Fruit fly (Drosophila melanogaster): ENCODE data around the gene kuz.
A peak's percentile ranks its signal among the peaks of the same experiment; 100 is the strongest.

kuz gene

DNA sequence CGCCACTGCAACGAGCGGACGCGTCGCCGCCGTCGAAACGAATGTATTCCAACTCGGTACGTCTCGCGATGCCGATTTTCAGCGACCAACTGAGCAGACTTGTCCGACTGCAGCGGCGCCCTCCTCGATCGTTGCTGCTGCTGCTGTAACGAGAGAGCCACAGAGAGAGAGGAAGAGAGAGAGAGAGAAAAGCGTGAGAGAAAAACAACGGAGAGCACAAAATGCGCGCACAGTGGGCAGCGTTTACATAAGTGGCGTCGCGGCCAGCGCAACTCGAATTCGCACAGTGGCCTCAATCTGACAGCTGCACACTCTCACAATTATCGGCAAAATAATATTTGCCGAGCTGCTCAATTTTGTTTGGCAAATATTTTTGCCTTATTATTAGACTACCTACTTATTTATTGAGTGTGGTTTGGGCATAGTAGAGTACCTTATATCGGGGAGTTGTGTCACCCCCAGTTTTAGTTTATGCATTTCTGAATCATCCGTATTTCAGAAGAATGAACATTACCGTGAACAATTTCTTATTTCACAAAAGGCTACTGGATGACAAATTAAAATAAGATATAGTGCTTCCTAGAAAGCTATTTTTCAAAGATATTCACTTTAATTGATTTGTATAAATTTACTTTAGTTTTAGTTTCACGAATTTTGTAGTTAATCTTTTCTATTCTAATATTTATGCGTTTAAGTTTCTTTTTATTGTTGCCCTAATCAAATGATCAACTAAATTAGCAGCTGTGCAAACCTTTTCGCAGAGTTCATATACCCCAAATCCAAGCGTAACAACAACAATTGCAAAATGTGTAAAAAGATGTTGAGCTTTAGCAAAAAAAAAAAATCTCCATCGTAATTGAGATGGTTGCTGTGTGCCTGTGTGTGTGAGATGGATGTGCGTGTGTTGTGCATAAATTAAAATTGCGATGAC is 36.3 kb upstream of the kuz start (continued):
- TF ChIP-seq CG7963 (GFP tag; IDR thresholded peaks at IDR 0.05; ENCODE audit: partially characterized antibody) (no peak), CG14014 (GFP tag; IDR thresholded peaks at IDR 0.05) (peak; percentile 65), E2f2 (GFP tag; IDR thresholded peaks at IDR 0.05) (no peak), D (optimal IDR thresholded peaks at IDR 0.05) (no peak), D (GFP tag; optimal IDR thresholded peaks at IDR 0.05) (peak; percentile 25), Xrp1 (GFP tag; IDR thresholded peaks at IDR 0.05) (peak; percentile 76), Spps (tag; optimal IDR thresholded peaks at IDR 0.05) (no peak), CG11247 (GFP tag; IDR thresholded peaks at IDR 0.05) (peak; percentile 72; the same call in 1 of the 2 replicates), vnd (GFP tag; IDR thresholded peaks at IDR 0.05; ENCODE audit: partially characterized antibody) (0 out of 3 replicates have a peak, but pooled peaks have one; percentile 28), ATbp (GFP tag; optimal IDR thresholded peaks at IDR 0.05) (peak; percentile 41), Nf-YC (tag; optimal IDR thresholded peaks at IDR 0.05) (peak; percentile 43), Pdp1 (GFP tag; optimal IDR thresholded peaks at IDR 0.05) (peak; percentile 66 to 96), fu2 (GFP tag; optimal IDR thresholded peaks at IDR 0.05) (peak; percentile 47), Antp (GFP tag; optimal IDR thresholded peaks at IDR 0.05) (peak; percentile 85), CG12104 (GFP tag; optimal IDR thresholded peaks at IDR 0.05) (peak; percentile 29), CG18619 (GFP tag; optimal IDR thresholded peaks at IDR 0.05) (peak; percentile 70), CG10979 (tag; optimal IDR thresholded peaks at IDR 0.05) (peak; percentile 44), Atf3 (GFP tag; optimal IDR thresholded peaks at IDR 0.05) (peak; percentile 23), tup (GFP tag; optimal IDR thresholded peaks at IDR 0.05) (no peak), prd (optimal IDR thresholded peaks at IDR 0.05) (no peak), prd (GFP tag; IDR thresholded peaks at IDR 0.05) (peak; percentile 77), CG16779 (GFP tag; IDR thresholded peaks at IDR 0.05) (no peak), CG3065 (GFP tag; optimal IDR thresholded peaks at IDR 0.05) (no peak), disco-r (GFP tag; optimal IDR thresholded peaks at IDR 0.05) (no peak), dmrt99B (tag; optimal IDR thresholded peaks at IDR 0.05) (peak; percentile 66), CG2199 (GFP tag; IDR thresholded peaks at IDR 0.05) (peak; percentile 28; the same call in 1 of the 3 replicates), CG12155 (GFP tag; optimal IDR thresholded peaks at IDR 0.05) (peak; percentile 35), sug (tag; optimal IDR thresholded peaks at IDR 0.05) (peak; percentile 28), gsb-n (tag; optimal IDR thresholded peaks at IDR 0.05) (peak; percentile 49), CG2678 (tag; optimal IDR thresholded peaks at IDR 0.05) (peak; percentile 67), bab2 (GFP tag; optimal IDR thresholded peaks at IDR 0.05) (peak; percentile 69), sens (GFP tag) (peak; percentile 93), CG16815 (GFP tag; optimal IDR thresholded peaks at IDR 0.05) (peak; percentile 61), croc (GFP tag; conservative IDR thresholded peaks at IDR 0.05) (0 out of 3 replicates have a peak, but pooled peaks have one; percentile 19), MESR4 (GFP tag; optimal IDR thresholded peaks at IDR 0.05) (no peak)

DNA sequence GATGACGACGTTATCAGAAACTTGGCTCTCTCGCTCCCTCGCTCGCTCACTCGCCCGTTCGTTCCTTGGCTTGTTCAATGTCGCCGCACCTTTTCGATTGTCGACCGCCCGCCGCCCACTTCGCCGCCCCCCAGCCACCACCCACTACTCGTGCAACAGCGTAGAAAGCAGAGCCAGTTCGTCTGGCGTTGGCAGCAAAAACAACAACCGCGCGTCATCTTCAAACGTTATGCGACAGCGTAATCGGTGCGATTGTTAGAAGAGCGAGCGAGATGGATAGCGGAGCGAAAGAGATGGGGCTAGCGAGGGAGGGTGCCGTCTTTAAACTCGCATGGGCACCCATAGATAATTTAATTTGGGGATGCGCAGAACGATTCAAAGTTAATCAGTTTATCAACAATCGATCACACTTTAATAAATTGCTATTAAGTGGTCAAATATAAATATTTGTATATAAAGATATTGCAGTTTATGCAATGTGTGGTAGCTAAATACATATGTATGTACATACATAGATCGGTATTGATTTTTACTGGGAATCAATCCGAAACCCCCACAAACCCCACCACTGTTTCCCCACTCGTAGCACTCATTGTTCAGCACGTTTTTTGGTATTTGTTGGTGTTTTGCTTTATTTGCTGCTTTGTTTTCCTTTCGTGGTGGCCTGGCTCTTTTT is 35.5 kb upstream of the kuz start:
- TF ChIP-seq HHEX (GFP tag; optimal IDR thresholded peaks at IDR 0.05) (no peak), tx (GFP tag; optimal IDR thresholded peaks at IDR 0.05) (no peak), CG2678 (tag; optimal IDR thresholded peaks at IDR 0.05) (peak; percentile 70), CG34224 (GFP tag; IDR thresholded peaks at IDR 0.05; ENCODE audit: partially characterized antibody) (0 out of 3 replicates have a peak, but pooled peaks have one; percentile 15), shn (GFP tag; optimal IDR thresholded peaks at IDR 0.05) (no peak), ac (GFP tag; optimal IDR thresholded peaks at IDR 0.05) (no peak), pros (GFP tag; optimal IDR thresholded peaks at IDR 0.05) (peak; percentile 32), CG3995 (GFP tag; optimal IDR thresholded peaks at IDR 0.05) (no peak), CrebB (tag; optimal IDR thresholded peaks at IDR 0.05) (peak; percentile 27), CG32772 (GFP tag; IDR thresholded peaks at IDR 0.05) (peak; percentile 26; the same call in 1 of the 2 replicates), croc (GFP tag; conservative IDR thresholded peaks at IDR 0.05) (peak; percentile 41; the same call in 1 of the 3 replicates), Hey (tag; optimal IDR thresholded peaks at IDR 0.05) (no peak), fd102C (GFP tag; optimal IDR thresholded peaks at IDR 0.05) (no peak), ATbp (GFP tag; optimal IDR thresholded peaks at IDR 0.05) (peak; percentile 48), CG7839 (tag; optimal IDR thresholded peaks at IDR 0.05) (peak; percentile 45), gcm2 (GFP tag; optimal IDR thresholded peaks at IDR 0.05) (no peak)
